Fruit fly (Drosophila melanogaster) whole organism, embryonic: ENCODE measurements around the gene sisA.

Source experiments
- B-H2 ChIP-seq: fragments of 200-800 bp; sonication (Bioruptor generic); optimal IDR thresholded peaks from 2 replicates; lab custom pipeline; 2018; ENCODE audit warnings: missing biosample characterization, mild to moderate bottlenecking, missing genetic modification characterization
- Bdp1 ChIP-seq: fragments of 200-800 bp; sonication (Bioruptor generic); optimal IDR thresholded peaks from 3 replicates; lab custom pipeline; 2016; ENCODE audit warnings: missing biosample characterization, missing genetic modification characterization
- CG10431 ChIP-seq: fragments of 200-800 bp; sonication (Bioruptor generic); optimal IDR thresholded peaks from 3 replicates; lab custom pipeline; 2018; ENCODE audit warnings: missing biosample characterization, mild to moderate bottlenecking, missing genetic modification characterization
- CG12659 ChIP-seq: fragments of 200-800 bp; sonication (Bioruptor generic); optimal IDR thresholded peaks from 3 replicates; lab custom pipeline; 2017; ENCODE audit warnings: mild to moderate bottlenecking, missing biosample characterization, missing genetic modification reagents, missing genetic modification characterization
- CG12769 ChIP-seq: fragments of 200-800 bp; sonication (Bioruptor generic); optimal IDR thresholded peaks from 2 replicates; lab custom pipeline; 2019; ENCODE audit warnings: missing biosample characterization, mild to moderate bottlenecking, missing genetic modification characterization, moderate library complexity
- CG15696 ChIP-seq: fragments of 200-800 bp; sonication (Bioruptor generic); optimal IDR thresholded peaks from 2 replicates; lab custom pipeline; 2019; ENCODE audit warnings: missing biosample characterization, mild to moderate bottlenecking, missing genetic modification characterization, moderate library complexity
- CG17568 ChIP-seq: fragments of 200-800 bp; sonication (Bioruptor generic); optimal IDR thresholded peaks from 2 replicates; lab custom pipeline; 2018; ENCODE audit warnings: missing biosample characterization, mild to moderate bottlenecking, missing genetic modification characterization, moderate library complexity
- CG2129 ChIP-seq: fragments of 200-800 bp; sonication (Bioruptor generic); IDR thresholded peaks from 2 replicates; pipeline ENCODE4 v1.3.6; 2022; ENCODE audit warnings: missing biosample characterization, missing genetic modification characterization; ENCODE audit not compliant: partially characterized antibody
- CG2678 ChIP-seq: fragments of 200-800 bp; sonication (Bioruptor generic); optimal IDR thresholded peaks from 3 replicates; lab custom pipeline; 2019; ENCODE audit warnings: missing biosample characterization, mild to moderate bottlenecking, missing genetic modification characterization, moderate library complexity
- CG30403 ChIP-seq: fragments of 200-800 bp; sonication (Bioruptor generic); optimal IDR thresholded peaks from 3 replicates; lab custom pipeline; 2016; ENCODE audit warnings: missing biosample characterization, missing genetic modification characterization
- CG3995 ChIP-seq: fragments of 200-800 bp; sonication (Bioruptor generic); optimal IDR thresholded peaks from 3 replicates; lab custom pipeline; 2016; ENCODE audit warnings: missing biosample characterization, missing genetic modification characterization
- CG42726 ChIP-seq: fragments of 200-800 bp; sonication (Bioruptor generic); IDR thresholded peaks from 2 replicates; pipeline ENCODE4 v1.3.6; 2022; ENCODE audit warnings: missing biosample characterization, missing genetic modification characterization; ENCODE audit not compliant: partially characterized antibody
- CG6791 ChIP-seq: fragments of 200-800 bp; sonication (Bioruptor generic); IDR thresholded peaks from 3 replicates; pipeline ENCODE4 v1.3.6; 2022; ENCODE audit warnings: missing biosample characterization, missing genetic modification characterization; ENCODE audit not compliant: partially characterized antibody
- CG7357 ChIP-seq: fragments of 200-800 bp; sonication (Bioruptor generic); IDR thresholded peaks from 3 replicates; pipeline ENCODE4 v1.3.6; 2022; ENCODE audit warnings: missing biosample characterization, missing genetic modification characterization
- CG9817 ChIP-seq: fragments of 200-800 bp; sonication (Bioruptor generic); optimal IDR thresholded peaks from 2 replicates; lab custom pipeline; 2018; ENCODE audit warnings: missing biosample characterization, mild to moderate bottlenecking, missing genetic modification characterization, moderate library complexity
- Camta ChIP-seq: fragments of 200-800 bp; sonication (Bioruptor generic); optimal IDR thresholded peaks from 2 replicates; lab custom pipeline; 2016; ENCODE audit warnings: missing biosample characterization, missing genetic modification characterization
- D ChIP-seq, 2 experiments: fragments of 200-800 bp in 1 of 2; fragments of >200 bp in 1 of 2; sonication (Bioruptor generic) in 1 of 2; optimal IDR thresholded peaks; 2 replicates in 1 of 2; 3 replicates in 1 of 2; lab custom pipeline; 2017; ENCODE audit warnings: mild to moderate bottlenecking in 1 of 2, missing biosample characterization in 1 of 2, missing genetic modification characterization in 1 of 2, missing genetic modification reagents in 1 of 2
- Doc2 ChIP-seq: fragments of 200-800 bp; sonication (Bioruptor generic); IDR thresholded peaks from 2 replicates; pipeline ENCODE4 v1.3.6; 2022; ENCODE audit warnings: missing biosample characterization, missing genetic modification characterization
- GATAe ChIP-seq: fragments of 200-800 bp; sonication (Bioruptor generic); conservative IDR thresholded peaks from 2 replicates; pipeline ENCODE4 v1.3.6; 2022; ENCODE audit warnings: missing biosample characterization, missing genetic modification characterization
- H2.0 ChIP-seq: fragments of 200-800 bp; sonication (Bioruptor generic); IDR thresholded peaks from 2 replicates; pipeline ENCODE4 v1.3.6; 2022; ENCODE audit warnings: missing biosample characterization, missing genetic modification characterization
- Max ChIP-seq: fragments of 200-800 bp; sonication (Bioruptor generic); optimal IDR thresholded peaks from 2 replicates; lab custom pipeline; 2016; ENCODE audit warnings: missing biosample characterization, mild to moderate bottlenecking, missing genetic modification characterization
- Med ChIP-seq: fragments of 200-800 bp; sonication (Bioruptor generic); peaks from one replicate; lab custom pipeline; 2016; ENCODE audit warnings: missing biosample characterization, missing genetic modification characterization, mild to moderate bottlenecking, inconsistent platforms, moderate library complexity
- NC2β ChIP-seq: fragments of 200-800 bp; sonication (Bioruptor generic); optimal IDR thresholded peaks from 2 replicates; lab custom pipeline; 2016; ENCODE audit warnings: missing biosample characterization, missing genetic modification characterization
- Neu2 ChIP-seq: fragments of 200-800 bp; sonication (Bioruptor generic); optimal IDR thresholded peaks from 3 replicates; lab custom pipeline; 2016; ENCODE audit warnings: missing biosample characterization, missing genetic modification characterization, borderline replicate concordance
- Six4 ChIP-seq: fragments of 200-800 bp; sonication (Bioruptor generic); optimal IDR thresholded peaks from 2 replicates; lab custom pipeline; 2016; ENCODE audit warnings: missing biosample characterization, missing genetic modification characterization
- abd-A ChIP-seq: fragments of 200-800 bp; sonication (Bioruptor generic); optimal IDR thresholded peaks from 3 replicates; lab custom pipeline; 2019; ENCODE audit warnings: missing biosample characterization, mild to moderate bottlenecking, missing genetic modification characterization, moderate library complexity
- bbx ChIP-seq: fragments of 200-800 bp; sonication (Bioruptor generic); IDR thresholded peaks from 2 replicates; pipeline ENCODE4 v1.3.6; 2022; ENCODE audit warnings: missing biosample characterization, missing genetic modification characterization; ENCODE audit not compliant: partially characterized antibody
- bsh ChIP-seq, 2 experiments: fragments of 200-800 bp; sonication (Bioruptor generic); optimal IDR thresholded peaks; 2 replicates each; lab custom pipeline; 2017 to 2018; ENCODE audit warnings: mild to moderate bottlenecking in 2 of 2, missing biosample characterization in 2 of 2, missing genetic modification characterization in 2 of 2, moderate library complexity in 1 of 2
- da ChIP-seq: fragments of 200-800 bp; sonication (Bioruptor generic); optimal IDR thresholded peaks from 2 replicates; lab custom pipeline; 2016; ENCODE audit warnings: missing biosample characterization, missing genetic modification characterization
- dati ChIP-seq: fragments of 200-800 bp; sonication (Bioruptor generic); IDR thresholded peaks from 2 replicates; pipeline ENCODE4 v1.3.6; 2022; ENCODE audit warnings: missing biosample characterization, missing genetic modification characterization
- dpn ChIP-seq, 2 experiments: fragments of 200-800 bp; sonication (Bioruptor generic); optimal IDR thresholded peaks; 3 replicates each; lab custom pipeline; 2016; ENCODE audit warnings: missing biosample characterization in 2 of 2, missing genetic modification characterization in 2 of 2
- eve ChIP-seq, 2 experiments: fragments of >200 bp; optimal IDR thresholded peaks; 2 replicates each; lab custom pipeline; 2017; ENCODE audit warnings: missing biosample characterization in 2 of 2, missing genetic modification characterization in 2 of 2
- gfzf ChIP-seq: fragments of 200-800 bp; sonication (Bioruptor generic); optimal IDR thresholded peaks from 2 replicates; lab custom pipeline; 2016; ENCODE audit warnings: missing biosample characterization, mild to moderate bottlenecking, missing genetic modification characterization, moderate library complexity
- jumu ChIP-seq: fragments of 200-800 bp; sonication (Bioruptor generic); optimal IDR thresholded peaks from 3 replicates; lab custom pipeline; 2016; ENCODE audit warnings: missing biosample characterization, missing genetic modification characterization
- ken ChIP-seq: fragments of 200-800 bp; sonication (Bioruptor generic); IDR thresholded peaks from 3 replicates; pipeline ENCODE4 v1.3.6; 2022; ENCODE audit warnings: missing biosample characterization, missing genetic modification characterization
- knrl ChIP-seq: fragments of 200-800 bp; sonication (Bioruptor generic); IDR thresholded peaks from 3 replicates; pipeline ENCODE4 v1.3.6; 2022; ENCODE audit warnings: missing biosample characterization, missing genetic modification characterization; ENCODE audit not compliant: partially characterized antibody
- lbe ChIP-seq: fragments of 200-800 bp; sonication (Bioruptor generic); optimal IDR thresholded peaks from 2 replicates; lab custom pipeline; 2016; ENCODE audit warnings: missing biosample characterization, mild to moderate bottlenecking, missing genetic modification characterization
- oc ChIP-seq: fragments of 200-800 bp; sonication (Bioruptor generic); optimal IDR thresholded peaks from 2 replicates; lab custom pipeline; 2018; ENCODE audit warnings: missing biosample characterization, mild to moderate bottlenecking, missing genetic modification characterization, moderate library complexity
- otp ChIP-seq: fragments of 200-800 bp; sonication (Bioruptor generic); IDR thresholded peaks from 3 replicates; pipeline ENCODE4, ENCODE4 v1.3.6; 2022; ENCODE audit warnings: missing biosample characterization, missing genetic modification characterization
- p53 ChIP-seq: fragments of 200-800 bp; sonication (Bioruptor generic); optimal IDR thresholded peaks from 2 replicates; lab custom pipeline; 2016; ENCODE audit warnings: missing biosample characterization, missing genetic modification characterization
- pfk ChIP-seq: fragments of 200-800 bp; sonication (Bioruptor generic); optimal IDR thresholded peaks from 2 replicates; lab custom pipeline; 2018; ENCODE audit warnings: missing biosample characterization, mild to moderate bottlenecking, missing genetic modification characterization, moderate library complexity
- pros ChIP-seq: fragments of 200-800 bp; sonication (Bioruptor generic); optimal IDR thresholded peaks from 3 replicates; lab custom pipeline; 2019; ENCODE audit warnings: missing biosample characterization, mild to moderate bottlenecking, missing genetic modification characterization, moderate library complexity
- ro ChIP-seq: fragments of 200-800 bp; sonication (Bioruptor generic); IDR thresholded peaks from 2 replicates; pipeline ENCODE4 v1.3.6; 2022; ENCODE audit warnings: missing biosample characterization, missing genetic modification characterization
- seq ChIP-seq: fragments of 200-800 bp; sonication (Bioruptor generic); IDR thresholded peaks from 2 replicates; pipeline ENCODE4 v1.3.6; 2022; ENCODE audit warnings: missing biosample characterization, missing genetic modification characterization
- slp2 ChIP-seq: fragments of 200-800 bp; sonication (Bioruptor generic); optimal IDR thresholded peaks from 2 replicates; lab custom pipeline; 2016; ENCODE audit warnings: missing biosample characterization, missing genetic modification characterization
- stc ChIP-seq: fragments of 200-800 bp; sonication (Bioruptor generic); IDR thresholded peaks from 2 replicates; pipeline ENCODE4 v1.3.6; 2022; ENCODE audit warnings: missing biosample characterization, missing genetic modification characterization
- tll ChIP-seq, 2 experiments: fragments of 200-800 bp in 1 of 2; fragments of >200 bp in 1 of 2; sonication (Bioruptor generic) in 1 of 2; optimal IDR thresholded peaks; 2 replicates each; lab custom pipeline; 2017 to 2019; ENCODE audit warnings: missing biosample characterization in 2 of 2, missing genetic modification characterization in 2 of 2, mild to moderate bottlenecking in 1 of 2, moderate library complexity in 1 of 2
- trem ChIP-seq: fragments of 200-800 bp; optimal IDR thresholded peaks from 3 replicates; lab custom pipeline; 2019; ENCODE audit warnings: missing biosample characterization, mild to moderate bottlenecking, missing genetic modification characterization, moderate library complexity

sisA gene

DNA sequence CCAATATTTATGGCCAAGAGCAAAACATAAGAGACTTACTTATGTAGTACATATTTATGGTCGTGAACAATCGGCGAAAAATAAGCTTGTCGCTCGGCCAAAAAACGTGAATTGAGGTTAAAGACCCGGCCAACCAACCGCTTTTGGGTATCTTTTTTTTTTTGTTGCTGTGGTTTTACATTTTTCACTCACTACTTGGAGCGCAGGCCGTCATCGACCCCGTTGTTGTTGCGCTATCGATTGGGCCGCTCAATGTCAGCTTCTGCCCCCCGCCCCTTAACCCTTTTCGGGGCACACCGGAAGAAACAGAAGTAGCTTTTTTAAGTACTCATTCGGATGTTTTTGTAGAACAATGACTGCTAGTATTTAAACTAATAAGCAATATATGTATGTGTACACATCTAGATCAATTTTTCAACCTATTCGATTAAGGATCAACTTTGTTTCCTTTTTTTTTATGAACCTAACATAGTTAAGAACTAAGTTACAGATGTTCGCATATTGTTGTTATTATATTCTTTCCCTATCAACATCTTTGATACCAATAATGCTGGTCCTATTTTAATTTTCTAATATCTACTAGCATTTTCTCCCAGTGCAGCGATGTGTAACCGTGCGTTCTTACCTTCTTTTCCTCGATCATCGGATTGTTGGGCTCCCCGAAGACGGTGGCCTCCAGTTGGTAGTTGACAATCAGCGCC lies 16.0 kb upstream of the sisA start (continued):
- TF ChIP-seq CG3995: no peak
- TF ChIP-seq ro: no peak
- TF ChIP-seq stc (GFP tag; lab: Robert Waterston, UW): no peak
- no peak for TF ChIP-seq knrl (GFP tag; lab: Robert Waterston, UW)
- TF ChIP-seq CG9817 (tag; lab: Kevin White, UChicago): peak; percentile 57
- no peak for TF ChIP-seq eve (GFP tag; optimal IDR thresholded peaks at IDR 0.05; lab: Kevin White, UChicago)
- no peak for TF ChIP-seq p53 (GFP tag; lab: Kevin White, UChicago)
- no peak for TF ChIP-seq oc (tag; lab: Kevin White, UChicago)
- no peak for TF ChIP-seq CG17568 (GFP tag; lab: Kevin White, UChicago)
- TF ChIP-seq pros (GFP tag; lab: Kevin White, UChicago): no peak
- no peak for TF ChIP-seq CG42726 (GFP tag; lab: Robert Waterston, UW)
- TF ChIP-seq Med (GFP tag; lab: Kevin White, UChicago): peak; percentile 90
- no peak for TF ChIP-seq CG10431 (GFP tag; lab: Kevin White, UChicago)
- peak; percentile 44 for TF ChIP-seq Bdp1 (GFP tag; lab: Kevin White, UChicago)
- no peak for TF ChIP-seq tll (GFP tag; optimal IDR thresholded peaks at IDR 0.05; lab: Kevin White, UChicago)
- TF ChIP-seq GATAe (GFP tag; lab: Robert Waterston, UW): no peak
- TF ChIP-seq H2.0 (GFP tag; lab: Robert Waterston, UW): 0 out of 2 replicates have a peak, but pooled peaks have one; percentile 12
- no peak for TF ChIP-seq da (GFP tag; lab: Kevin White, UChicago)
- peak in 1 of 2 experiments; percentile 77 for TF ChIP-seq bsh (GFP tag; optimal IDR thresholded peaks at IDR 0.05; lab: Kevin White, UChicago)
- TF ChIP-seq CG30403 (GFP tag; lab: Kevin White, UChicago): peak; percentile 87
- TF ChIP-seq jumu (GFP tag; lab: Kevin White, UChicago): peak; percentile 67
- TF ChIP-seq lbe: no peak
- TF ChIP-seq D (optimal IDR thresholded peaks at IDR 0.05; lab: Kevin White, UChicago): no peak
- TF ChIP-seq D (GFP tag; optimal IDR thresholded peaks at IDR 0.05; lab: Kevin White, UChicago): peak; percentile 63
- TF ChIP-seq CG7357 (GFP tag; lab: Robert Waterston, UW): peak; percentile 58
- TF ChIP-seq ken (GFP tag; lab: Robert Waterston, UW): no peak
- no peak for TF ChIP-seq abd-A
- TF ChIP-seq otp (GFP tag; lab: Robert Waterston, UW): no peak
- peak; percentile 73 for TF ChIP-seq seq (GFP tag; lab: Robert Waterston, UW)
- TF ChIP-seq trem (tag; lab: Kevin White, UChicago): peak; percentile 18
- peak; percentile 82 for TF ChIP-seq CG12659 (GFP tag; lab: Kevin White, UChicago)
- no peak for TF ChIP-seq Doc2 (GFP tag; lab: Robert Waterston, UW)
- TF ChIP-seq slp2 (GFP tag; lab: Kevin White, UChicago): no peak
- TF ChIP-seq Max (GFP tag; lab: Kevin White, UChicago): peak; percentile 66
- TF ChIP-seq NC2β (GFP tag; lab: Kevin White, UChicago): peak; percentile 60
- TF ChIP-seq dati (GFP tag; lab: Robert Waterston, UW): no peak
- TF ChIP-seq Camta (GFP tag; lab: Kevin White, UChicago): peak; percentile 55
- TF ChIP-seq CG2678: no peak
- no peak for TF ChIP-seq CG12769 (tag; lab: Kevin White, UChicago)
- TF ChIP-seq Six4 (GFP tag; lab: Kevin White, UChicago): peak; percentile 54
- TF ChIP-seq bbx: no peak
- no peak for TF ChIP-seq B-H2 (GFP tag; lab: Kevin White, UChicago)
- no peak for TF ChIP-seq CG6791 (GFP tag; lab: Robert Waterston, UW)
- no peak for TF ChIP-seq pfk (GFP tag; lab: Kevin White, UChicago)
- TF ChIP-seq dpn (GFP tag; optimal IDR thresholded peaks at IDR 0.05; lab: Kevin White, UChicago): peak; percentile 75
- no peak for TF ChIP-seq Neu2 (GFP tag; lab: Kevin White, UChicago)
- TF ChIP-seq CG15696 (tag; lab: Kevin White, UChicago): peak; percentile 22
- TF ChIP-seq CG2129 (GFP tag; lab: Robert Waterston, UW): no peak
- no peak for TF ChIP-seq gfzf
